Worm (Caenorhabditis elegans): ENCODE measurements around the gene C18H7.1.
A peak's percentile ranks its signal among the peaks of the same experiment; 100 is the strongest.

Gene C18H7.1

DNA sequence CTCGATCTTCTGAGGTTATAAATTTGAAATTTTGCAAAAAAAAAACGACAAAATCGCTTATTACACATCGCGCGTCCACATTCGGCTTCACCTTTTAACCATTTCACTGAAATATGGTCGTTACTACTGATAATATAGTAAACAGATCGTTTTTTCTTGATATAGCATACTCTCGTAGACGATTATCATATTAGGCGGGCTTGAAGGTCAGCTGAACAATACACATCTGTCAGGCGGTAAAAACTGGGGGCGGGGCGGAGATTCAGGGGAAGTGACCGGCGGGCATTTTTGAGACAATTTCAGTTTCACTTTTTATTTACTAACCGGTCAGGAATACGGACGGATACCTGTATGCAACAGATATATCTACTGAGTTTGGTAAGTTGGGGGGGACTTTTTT is at the start of gene C18H7.1:
Gene C18H7.1 (plus strand): TSS at position 301 of the 400 bp plus-strand sequence.
- TF ChIP-seq T22C8.4 (GFP tag; IDR thresholded peaks at IDR 0.05) (no peak), ztf-29 (GFP tag; IDR thresholded peaks at IDR 0.05) (no peak), ref-1 (GFP tag; conservative IDR thresholded peaks at IDR 0.05) (no peak)

DNA sequence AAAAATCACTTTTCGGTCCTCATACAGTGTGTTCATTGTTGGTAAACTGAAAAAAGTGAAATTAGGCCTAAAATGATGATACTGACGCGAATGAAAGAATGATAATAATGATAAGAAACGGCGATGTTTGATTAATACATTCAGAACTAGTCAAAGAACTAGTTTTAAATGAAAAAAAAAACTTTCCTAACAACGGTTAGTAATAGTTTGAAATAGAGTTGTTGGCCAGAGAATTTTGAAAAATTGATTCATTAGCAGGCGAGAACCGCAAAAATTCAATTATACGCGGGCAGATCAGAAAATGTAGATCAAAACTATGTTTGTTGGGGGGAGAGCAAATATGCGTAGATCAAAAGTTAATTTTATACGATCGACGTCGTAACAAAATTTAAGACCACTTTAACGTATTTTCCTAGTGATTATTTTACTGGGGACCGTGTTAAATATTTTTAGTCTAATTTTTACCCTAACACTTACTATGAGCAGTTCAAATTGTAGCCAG is 44.5 kb upstream of the C18H7.1 start, which contains the start of gene F56A11.5:
Gene F56A11.5 (minus strand): TSS at position 51 of the 502 bp plus-strand sequence.
- TF ChIP-seq ztf-29 (GFP tag; IDR thresholded peaks at IDR 0.05) = no peak
- no peak for TF ChIP-seq tab-1 (GFP tag; IDR thresholded peaks at IDR 0.05)
- TF ChIP-seq ref-1 (GFP tag; conservative IDR thresholded peaks at IDR 0.05) = no peak
- TF ChIP-seq cog-1 (tag; optimal IDR thresholded peaks at IDR 0.05) = no peak
- no peak for TF ChIP-seq flt-1 (GFP tag; IDR thresholded peaks at IDR 0.05)
- no peak for TF ChIP-seq klf-2 (GFP tag; conservative IDR thresholded peaks at IDR 0.05)
- TF ChIP-seq med-1 (GFP tag; optimal IDR thresholded peaks at IDR 0.05; ENCODE audit: insufficient read depth) = no peak
- TF ChIP-seq ztf-23 (GFP tag; IDR thresholded peaks at IDR 0.05) = no peak
- no peak for TF ChIP-seq T22C8.4 (GFP tag; IDR thresholded peaks at IDR 0.05)

DNA sequence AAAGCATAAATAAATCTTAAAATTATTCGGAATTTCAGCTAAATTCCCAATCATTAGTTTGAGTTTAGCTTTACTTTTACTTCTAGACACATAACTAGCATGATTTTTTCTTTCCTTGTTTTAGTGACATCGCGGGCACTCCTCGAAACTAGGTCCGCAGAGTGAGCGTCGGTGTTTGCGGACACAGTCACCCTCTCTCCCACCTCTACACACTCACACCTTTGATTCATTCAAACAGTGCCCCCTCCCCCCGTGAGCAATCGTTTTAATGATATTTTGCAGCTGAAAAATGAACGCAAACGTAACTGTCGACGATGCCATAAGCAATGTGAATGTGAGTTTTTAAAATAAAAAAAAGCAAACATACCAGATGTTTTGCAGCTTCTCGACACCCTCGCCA is 42.9 kb upstream of the C18H7.1 start, which contains the start of gene gex-2:
Gene gex-2 (plus strand): TSS at position 283 of the 400 bp plus-strand sequence.
- TF ChIP-seq ztf-29 (GFP tag; IDR thresholded peaks at IDR 0.05) (no peak), tab-1 (GFP tag; IDR thresholded peaks at IDR 0.05) (0 out of 2 replicates have a peak, but pooled peaks have one; percentile 29)

DNA sequence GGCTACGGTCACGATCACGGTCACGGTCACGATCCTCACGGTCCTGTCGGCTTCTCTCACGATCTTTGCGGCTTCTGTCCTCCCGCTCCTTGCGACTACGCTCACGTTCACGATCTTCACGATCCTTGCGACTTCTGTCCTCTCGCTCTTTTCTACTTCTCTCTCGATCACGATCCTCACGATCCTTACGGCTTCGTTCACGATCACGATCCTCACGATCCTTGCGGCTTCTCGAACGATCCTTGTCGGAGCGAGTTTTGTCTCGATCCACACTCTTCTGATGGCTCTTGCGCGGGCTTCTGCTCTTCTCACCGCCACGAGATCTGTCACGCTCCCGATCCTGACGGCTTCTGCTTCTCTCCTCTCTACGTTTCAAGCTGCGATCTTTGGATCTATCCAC is 34.8 kb upstream of the C18H7.1 start:
- TF ChIP-seq ztf-29 (GFP tag; IDR thresholded peaks at IDR 0.05) (no peak), ref-1 (GFP tag; conservative IDR thresholded peaks at IDR 0.05) (no peak), ztf-23 (GFP tag; IDR thresholded peaks at IDR 0.05) (no peak), klf-2 (GFP tag; conservative IDR thresholded peaks at IDR 0.05) (no peak), T22C8.4 (GFP tag; IDR thresholded peaks at IDR 0.05) (no peak), tab-1 (GFP tag; IDR thresholded peaks at IDR 0.05) (no peak), med-1 (GFP tag; optimal IDR thresholded peaks at IDR 0.05; ENCODE audit: insufficient read depth) (no peak), flt-1 (GFP tag; IDR thresholded peaks at IDR 0.05) (no peak), cog-1 (tag; optimal IDR thresholded peaks at IDR 0.05) (no peak)

DNA sequence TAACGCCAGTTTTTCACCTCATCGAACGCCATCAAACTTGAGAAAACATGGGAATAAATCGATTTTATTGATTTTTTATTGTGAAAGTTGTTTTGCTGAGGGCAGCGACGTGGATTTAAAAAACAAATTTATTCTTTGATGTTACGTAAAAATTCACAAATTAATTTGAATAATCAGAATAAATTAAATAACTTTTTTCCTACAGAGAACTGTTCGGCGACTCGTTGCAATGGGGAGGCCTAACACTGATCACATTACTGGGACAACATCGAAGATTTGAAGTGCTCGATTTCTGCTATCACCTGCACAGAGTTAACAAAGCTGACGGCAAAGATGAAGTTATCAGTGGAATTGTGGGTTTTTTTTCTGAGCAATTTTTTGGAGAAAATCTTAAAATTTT is 33.2 kb upstream of the C18H7.1 start, which contains the start of gene F56A11.6:
Gene F56A11.6 (minus strand): TSS at position 101 of the 400 bp plus-strand sequence.
- TF ChIP-seq med-1 (GFP tag; optimal IDR thresholded peaks at IDR 0.05; ENCODE audit: insufficient read depth) (no peak), flt-1 (GFP tag; IDR thresholded peaks at IDR 0.05) (no peak), T22C8.4 (GFP tag; IDR thresholded peaks at IDR 0.05) (no peak), tab-1 (GFP tag; IDR thresholded peaks at IDR 0.05) (no peak), ref-1 (GFP tag; conservative IDR thresholded peaks at IDR 0.05) (no peak), ztf-23 (GFP tag; IDR thresholded peaks at IDR 0.05) (no peak), ztf-29 (GFP tag; IDR thresholded peaks at IDR 0.05) (no peak), cog-1 (tag; optimal IDR thresholded peaks at IDR 0.05) (no peak), klf-2 (GFP tag; conservative IDR thresholded peaks at IDR 0.05) (no peak)

DNA sequence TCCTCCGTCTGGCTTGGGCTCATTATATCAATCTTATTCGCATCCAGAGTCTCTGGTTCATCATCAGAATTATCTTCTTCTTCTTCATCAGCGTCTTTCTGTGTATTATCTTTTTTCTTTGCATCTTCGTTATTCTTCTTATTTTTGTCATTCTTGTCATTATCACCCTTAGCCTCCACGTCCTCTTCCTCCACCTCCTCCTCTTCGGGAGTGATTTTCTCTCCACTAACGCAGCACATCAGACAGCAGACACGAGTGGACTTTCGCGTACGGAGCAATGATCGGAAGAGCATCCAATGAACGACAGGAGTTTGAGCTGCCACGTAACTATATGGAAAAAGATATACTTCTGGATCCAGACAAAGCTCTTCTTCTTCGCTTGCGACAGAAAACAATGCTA is 31.3 kb upstream of the C18H7.1 start:
- no peak for TF ChIP-seq ref-1 (GFP tag; conservative IDR thresholded peaks at IDR 0.05)
- TF ChIP-seq flt-1 (GFP tag; IDR thresholded peaks at IDR 0.05) = no peak
- TF ChIP-seq ztf-23 (GFP tag; IDR thresholded peaks at IDR 0.05) = no peak
- TF ChIP-seq T22C8.4 (GFP tag; IDR thresholded peaks at IDR 0.05) = no peak
- no peak for TF ChIP-seq klf-2 (GFP tag; conservative IDR thresholded peaks at IDR 0.05)
- no peak for TF ChIP-seq med-1 (GFP tag; optimal IDR thresholded peaks at IDR 0.05; ENCODE audit: insufficient read depth)
- TF ChIP-seq tab-1 (GFP tag; IDR thresholded peaks at IDR 0.05) = no peak
- TF ChIP-seq ztf-29 (GFP tag; IDR thresholded peaks at IDR 0.05) = no peak
- TF ChIP-seq cog-1 (tag; optimal IDR thresholded peaks at IDR 0.05) = no peak

DNA sequence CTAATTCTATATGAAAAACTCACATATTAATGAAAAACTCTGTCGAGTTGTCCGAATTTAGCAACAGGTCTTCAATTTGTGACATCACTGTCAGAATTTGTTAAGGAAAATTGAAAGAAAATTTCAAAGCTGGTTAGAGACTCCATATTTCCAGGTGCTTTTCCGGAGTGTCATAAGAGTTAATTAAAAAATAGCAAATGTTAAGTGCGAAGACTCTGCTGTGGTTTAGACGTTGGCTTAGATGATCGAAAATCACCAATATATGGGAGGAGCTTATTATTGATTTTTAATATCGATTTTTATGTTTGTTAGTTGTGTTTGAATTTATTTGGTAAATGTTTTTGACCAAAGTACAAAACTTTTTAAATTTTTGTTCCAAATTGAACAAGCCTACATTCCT is 27.6 kb upstream of the C18H7.1 start, which contains the start of gene C18H7.12:
Gene C18H7.12 (minus strand): TSS at position 101 of the 400 bp plus-strand sequence.
- TF ChIP-seq klf-2 (GFP tag; conservative IDR thresholded peaks at IDR 0.05) (no peak), flt-1 (GFP tag; IDR thresholded peaks at IDR 0.05) (no peak), ztf-23 (GFP tag; IDR thresholded peaks at IDR 0.05) (no peak), cog-1 (tag; optimal IDR thresholded peaks at IDR 0.05) (no peak)

DNA sequence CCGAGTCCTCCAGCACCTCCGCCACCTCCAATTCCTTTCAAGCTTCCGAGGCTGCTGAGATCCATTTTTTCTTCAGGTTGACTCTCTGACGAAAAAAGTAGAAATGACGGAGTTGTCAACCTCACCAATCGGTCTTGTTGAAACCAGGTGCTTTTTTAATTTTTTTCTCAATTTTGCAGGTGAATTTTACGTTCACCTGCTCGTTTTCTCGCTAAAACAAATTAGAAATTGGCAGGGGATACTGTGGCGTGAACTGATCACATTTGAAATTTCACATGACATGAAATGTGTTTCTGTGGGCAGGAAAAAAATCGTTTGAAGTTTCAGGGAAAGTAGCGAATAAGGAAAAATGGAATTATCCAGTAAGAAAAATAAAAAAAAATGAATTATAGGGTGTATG is 23.0 kb upstream of the C18H7.1 start, which contains the start of gene C18H7.6:
Gene C18H7.6 (minus strand): TSS at position 104 of the 400 bp plus-strand sequence.
- no peak for TF ChIP-seq tab-1 (GFP tag; IDR thresholded peaks at IDR 0.05)
- no peak for TF ChIP-seq flt-1 (GFP tag; IDR thresholded peaks at IDR 0.05)
- TF ChIP-seq ztf-29 (GFP tag; IDR thresholded peaks at IDR 0.05) = no peak
- no peak for TF ChIP-seq ref-1 (GFP tag; conservative IDR thresholded peaks at IDR 0.05)

DNA sequence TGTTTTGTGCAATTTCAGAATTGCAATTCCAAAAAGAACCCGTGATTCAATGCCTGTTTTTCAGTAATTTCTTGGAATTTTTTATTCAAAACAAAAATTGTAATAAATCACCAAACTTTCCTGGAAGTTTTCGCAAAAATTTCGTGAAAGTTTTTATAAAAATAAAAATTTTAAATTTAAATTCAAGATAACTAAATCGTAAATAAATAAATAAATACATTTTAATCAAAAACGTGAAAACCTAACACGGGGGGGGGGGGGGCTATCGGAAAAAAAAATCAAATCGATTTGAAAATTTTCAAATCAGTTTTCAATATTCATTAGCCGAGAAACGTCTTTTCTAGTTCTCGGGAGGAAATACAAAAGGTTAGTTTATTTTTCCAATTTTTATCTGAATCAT is 22.3 kb upstream of the C18H7.1 start, which contains the start of gene C18H7.4:
Gene C18H7.4 (plus strand): TSS at position 301 of the 400 bp plus-strand sequence.
- TF ChIP-seq ref-1 (GFP tag; conservative IDR thresholded peaks at IDR 0.05) (no peak), klf-2 (GFP tag; conservative IDR thresholded peaks at IDR 0.05) (no peak), cog-1 (tag; optimal IDR thresholded peaks at IDR 0.05) (no peak), med-1 (GFP tag; optimal IDR thresholded peaks at IDR 0.05; ENCODE audit: insufficient read depth) (no peak), ztf-29 (GFP tag; IDR thresholded peaks at IDR 0.05) (no peak), T22C8.4 (GFP tag; IDR thresholded peaks at IDR 0.05) (no peak), ztf-23 (GFP tag; IDR thresholded peaks at IDR 0.05) (no peak), flt-1 (GFP tag; IDR thresholded peaks at IDR 0.05) (no peak), tab-1 (GFP tag; IDR thresholded peaks at IDR 0.05) (no peak)

DNA sequence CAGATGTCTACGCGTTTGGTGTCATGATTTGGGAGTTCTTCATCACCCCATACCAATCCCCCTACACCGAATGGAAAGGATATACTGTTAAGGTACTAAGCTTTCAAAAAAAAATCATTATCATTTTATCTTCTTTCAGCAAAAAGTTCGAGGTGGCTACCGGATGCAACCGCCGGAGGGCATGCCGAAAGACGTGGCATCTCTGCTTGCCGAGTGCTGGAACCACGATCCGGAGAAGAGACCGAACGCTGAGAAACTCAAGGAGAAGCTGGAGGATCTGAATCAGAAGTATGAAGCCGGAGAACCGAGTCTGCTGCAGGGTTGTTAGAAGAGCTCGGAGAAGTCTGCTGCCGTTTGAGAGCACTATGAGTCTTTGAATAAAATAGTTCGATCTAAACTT is 20.5 kb upstream of the C18H7.1 start:
- no peak for TF ChIP-seq klf-2 (GFP tag; conservative IDR thresholded peaks at IDR 0.05)
- no peak for TF ChIP-seq ref-1 (GFP tag; conservative IDR thresholded peaks at IDR 0.05)
- TF ChIP-seq ztf-29 (GFP tag; IDR thresholded peaks at IDR 0.05) = no peak
- TF ChIP-seq T22C8.4 (GFP tag; IDR thresholded peaks at IDR 0.05) = no peak
- no peak for TF ChIP-seq med-1 (GFP tag; optimal IDR thresholded peaks at IDR 0.05; ENCODE audit: insufficient read depth)
- TF ChIP-seq ztf-23 (GFP tag; IDR thresholded peaks at IDR 0.05) = no peak
- no peak for TF ChIP-seq cog-1 (tag; optimal IDR thresholded peaks at IDR 0.05)
- TF ChIP-seq flt-1 (GFP tag; IDR thresholded peaks at IDR 0.05) = no peak
- TF ChIP-seq tab-1 (GFP tag; IDR thresholded peaks at IDR 0.05) = no peak

All from whole organism, midembryonic.